Worm (Caenorhabditis elegans): Measurements from ENCODE around the gene F36G9.7.

F36G9.7 gene

ce11 chrV:15970820-15971219 is 1.3 kb upstream of the F36G9.7 start:
- TF ChIP-seq nhr-12 (tag; optimal IDR thresholded peaks at IDR 0.05), result no peak
- TF ChIP-seq flh-1 (GFP tag; optimal IDR thresholded peaks at IDR 0.05), result no peak
- TF ChIP-seq sptf-1 (tag; optimal IDR thresholded peaks at IDR 0.05), result no peak
- TF ChIP-seq bed-3 (GFP tag; optimal IDR thresholded peaks at IDR 0.05), result no peak
- TF ChIP-seq drap-1 (GFP tag; optimal IDR thresholded peaks at IDR 0.05), result no peak

ce11 chrV:15967542-15967941 is 2.0 kb downstream of the F36G9.7 start, which contains the start of gene sri-1:
Gene sri-1 (minus strand): TSS chrV:15967642.
- no peak for TF ChIP-seq unc-62 (GFP tag; optimal IDR thresholded peaks at IDR 0.05)
- TF ChIP-seq ceh-39 (tag; optimal IDR thresholded peaks at IDR 0.05), result no peak

- TF ChIP-seq M03D4.4 (tag; optimal IDR thresholded peaks at IDR 0.05), result no peak
- TF ChIP-seq flh-1 (GFP tag; optimal IDR thresholded peaks at IDR 0.05), result no peak
- TF ChIP-seq elt-1 (tag; optimal IDR thresholded peaks at IDR 0.05; ENCODE audit: borderline replicate concordance, insufficient read depth), result no peak
- TF ChIP-seq mep-1 (tag; optimal IDR thresholded peaks at IDR 0.05), result no peak
- no peak for TF ChIP-seq bed-3 (GFP tag; optimal IDR thresholded peaks at IDR 0.05)
- TF ChIP-seq ceh-39 (tag; optimal IDR thresholded peaks at IDR 0.05), result no peak
- TF ChIP-seq lsy-2 (tag; optimal IDR thresholded peaks at IDR 0.05), result no peak
- no peak for TF ChIP-seq nhr-28 (tag; optimal IDR thresholded peaks at IDR 0.05)
- TF ChIP-seq nhr-2 (tag; optimal IDR thresholded peaks at IDR 0.05), result no peak
- no peak for TF ChIP-seq nhr-76 (tag; optimal IDR thresholded peaks at IDR 0.05)
- TF ChIP-seq hlh-1 (tag; optimal IDR thresholded peaks at IDR 0.05), result no peak
- no peak for TF ChIP-seq sem-2 (GFP tag; optimal IDR thresholded peaks at IDR 0.05)
- TF ChIP-seq blmp-1 (tag; optimal IDR thresholded peaks at IDR 0.05), result no peak
Measured at ce11 chrV:15965114-15965513, 4.4 kb downstream of the F36G9.7 start, which contains the start of gene sri-2. Gene sri-2 (minus strand): TSS chrV:15965214.

ce11 chrV:15959456-15959855 is 10.1 kb downstream of the F36G9.7 start:
- TF ChIP-seq M03D4.4 (tag; optimal IDR thresholded peaks at IDR 0.05) (no peak), mep-1 (tag; optimal IDR thresholded peaks at IDR 0.05) (no peak), ceh-83 (GFP tag; optimal IDR thresholded peaks at IDR 0.05) (no peak), blmp-1 (tag; optimal IDR thresholded peaks at IDR 0.05) (no peak), unc-120 (tag; optimal IDR thresholded peaks at IDR 0.05; ENCODE audit: poor library complexity, severe bottlenecking) (no peak), mls-2 (tag; optimal IDR thresholded peaks at IDR 0.05) (no peak), nhr-12 (tag; optimal IDR thresholded peaks at IDR 0.05) (no peak), lin-32 (GFP tag; optimal IDR thresholded peaks at IDR 0.05) (no peak), sem-2 (GFP tag; optimal IDR thresholded peaks at IDR 0.05) (no peak), nhr-2 (tag; optimal IDR thresholded peaks at IDR 0.05) (no peak), flh-1 (GFP tag; optimal IDR thresholded peaks at IDR 0.05) (no peak), ham-2 (GFP tag; optimal IDR thresholded peaks at IDR 0.05) (no peak), ceh-43 (GFP tag; optimal IDR thresholded peaks at IDR 0.05) (no peak), elt-1 (tag; optimal IDR thresholded peaks at IDR 0.05; ENCODE audit: borderline replicate concordance, insufficient read depth) (no peak), elt-3 (tag; optimal IDR thresholded peaks at IDR 0.05) (no peak), sptf-1 (tag; optimal IDR thresholded peaks at IDR 0.05) (no peak), nhr-237 (tag; optimal IDR thresholded peaks at IDR 0.05) (no peak), snpc-4 (tag; optimal IDR thresholded peaks at IDR 0.05) (no peak)

ce11 chrV:15957098-15957497 is 12.5 kb downstream of the F36G9.7 start, which contains the start of gene F36G9.3:
Gene F36G9.3 (plus strand): TSS chrV:15957398.
- TF ChIP-seq tbx-8 (GFP tag; optimal IDR thresholded peaks at IDR 0.05) (no peak), drap-1 (GFP tag; optimal IDR thresholded peaks at IDR 0.05) (no peak), elt-3 (tag; optimal IDR thresholded peaks at IDR 0.05) (no peak), nhr-237 (tag; optimal IDR thresholded peaks at IDR 0.05) (no peak), pha-4 (tag; optimal IDR thresholded peaks at IDR 0.05) (no peak), ces-1 (GFP tag; optimal IDR thresholded peaks at IDR 0.05) (no peak), elt-1 (tag; optimal IDR thresholded peaks at IDR 0.05; ENCODE audit: borderline replicate concordance, insufficient read depth) (no peak), blmp-1 (tag; optimal IDR thresholded peaks at IDR 0.05) (no peak), sem-2 (GFP tag; optimal IDR thresholded peaks at IDR 0.05) (no peak), unc-39 (tag; optimal IDR thresholded peaks at IDR 0.05) (no peak), nhr-2 (tag; optimal IDR thresholded peaks at IDR 0.05) (no peak), M03D4.4 (tag; optimal IDR thresholded peaks at IDR 0.05) (no peak), ceh-83 (GFP tag; optimal IDR thresholded peaks at IDR 0.05) (no peak)
